Worm (Caenorhabditis elegans): ENCODE results near the gene Y70G10A.3.
A peak's percentile ranks its signal among the peaks of the same experiment; 100 is the strongest.

DNA sequence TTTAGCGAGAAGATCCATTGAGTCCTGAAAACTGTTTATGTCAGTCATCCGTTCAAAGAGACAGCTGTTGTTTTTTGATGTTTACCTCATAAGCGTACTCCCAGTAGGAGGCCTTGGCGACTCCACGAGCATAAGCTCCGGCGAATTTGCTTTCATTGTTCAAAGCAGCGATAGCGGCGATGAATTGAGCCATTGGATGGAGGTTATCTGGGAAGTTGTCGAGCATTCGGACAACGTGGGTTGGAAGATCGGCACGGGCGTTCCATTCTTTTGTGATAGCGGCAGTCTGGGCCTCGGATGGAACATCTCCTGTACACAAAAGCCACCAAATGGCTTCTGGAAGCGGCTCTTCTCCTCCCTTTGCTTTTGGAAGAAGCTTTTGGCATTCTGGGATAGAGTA, 23.0 kb upstream of the Y70G10A.3 start:
- TF ChIP-seq ztf-11 (tag; optimal IDR thresholded peaks at IDR 0.05) (no peak), ama-1 (optimal IDR thresholded peaks at IDR 0.05) (peak; percentile 76), nhr-23 (tag; optimal IDR thresholded peaks at IDR 0.05) (no peak), unc-62 (GFP tag; optimal IDR thresholded peaks at IDR 0.05) (no peak), elt-2 (tag; optimal IDR thresholded peaks at IDR 0.05) (no peak), nhr-28 (tag; optimal IDR thresholded peaks at IDR 0.05) (no peak), nhr-237 (tag; optimal IDR thresholded peaks at IDR 0.05) (no peak), pha-4 (tag; optimal IDR thresholded peaks at IDR 0.05) (no peak)

Data from whole organism, L3 larva.